Worm (Caenorhabditis elegans) whole organism, L1 larva: ENCODE results near the gene ina-1.

Experiments
- C16A3.4 ChIP-seq: fragments of 150-350 bp; optimal IDR thresholded peaks from 2 replicates; lab custom pipeline; 2014; ENCODE audit warnings: missing biosample characterization, missing genetic modification characterization
- C34B4.2 ChIP-seq: sonication (generic microtip); optimal IDR thresholded peaks from 2 replicates; lab custom pipeline; 2017; ENCODE audit warnings: mild to moderate bottlenecking, missing genetic modification characterization, missing compliant biosample characterization
- F16B12.6 ChIP-seq: fragments of 150-350 bp; optimal IDR thresholded peaks from 2 replicates; lab custom pipeline; 2014; ENCODE audit warnings: missing biosample characterization, missing genetic modification characterization
- aha-1 ChIP-seq: fragments of 150-350 bp; optimal IDR thresholded peaks from 2 replicates; lab custom pipeline; 2014; ENCODE audit warnings: missing biosample characterization, missing genetic modification characterization
- aly-2 ChIP-seq: fragments of 150-350 bp; optimal IDR thresholded peaks from 2 replicates; lab custom pipeline; 2014; ENCODE audit warnings: missing biosample characterization, missing genetic modification characterization
- blmp-1 ChIP-seq: fragments of 150-350 bp; optimal IDR thresholded peaks from 2 replicates; lab custom pipeline; 2014; ENCODE audit warnings: missing biosample characterization, missing genetic modification characterization
- ceh-63 ChIP-seq: fragments of 200-800 bp; sonication (Bioruptor generic); optimal IDR thresholded peaks from 2 replicates; lab custom pipeline; 2018; ENCODE audit warnings: mild to moderate bottlenecking, missing genetic modification characterization, missing compliant biosample characterization
- ces-1 ChIP-seq: fragments of 150-350 bp; optimal IDR thresholded peaks from 2 replicates; lab custom pipeline; 2014; ENCODE audit warnings: missing biosample characterization, missing genetic modification reagents, missing genetic modification characterization
- dsc-1 ChIP-seq: sonication (generic microtip); optimal IDR thresholded peaks from 2 replicates; lab custom pipeline; 2016; ENCODE audit warnings: mild to moderate bottlenecking, missing genetic modification characterization, missing compliant biosample characterization
- efl-1 ChIP-seq, 4 experiments: fragments of 150-350 bp; optimal IDR thresholded peaks in 3 of 4; peaks in 1 of 4; 1 replicate in 1 of 4; 2 replicates in 3 of 4; lab custom pipeline; 2014; ENCODE audit warnings: missing biosample characterization in 2 of 4, missing genetic modification characterization in 2 of 4, missing genetic modification reagents in 2 of 4
- efl-3 ChIP-seq: fragments of 200-800 bp; sonication (Bioruptor generic); optimal IDR thresholded peaks from 2 replicates; lab custom pipeline; 2018; ENCODE audit warnings: mild to moderate bottlenecking, missing genetic modification characterization, missing compliant biosample characterization
- egl-27 ChIP-seq, 2 experiments: fragments of 150-350 bp in 1 of 2; sonication (generic microtip); optimal IDR thresholded peaks; 3 replicates each; lab custom pipeline; 2017 to 2018; ENCODE audit warnings: missing biosample characterization in 2 of 2, missing genetic modification characterization in 2 of 2, missing genetic modification reagents in 2 of 2
- elt-2 ChIP-seq: sonication (generic microtip); optimal IDR thresholded peaks from 2 replicates; lab custom pipeline; 2016; ENCODE audit warnings: missing genetic modification characterization, mild to moderate bottlenecking, inconsistent platforms, missing compliant biosample characterization, missing genetic modification reagents
- ets-5 ChIP-seq: fragments of 200-800 bp; sonication (Bioruptor generic); IDR thresholded peaks from 2 replicates; pipeline ENCODE4 v1.3.6; 2022; ENCODE audit warnings: missing genetic modification characterization, missing compliant biosample characterization
- fkh-10 ChIP-seq: sonication (generic microtip); optimal IDR thresholded peaks from 2 replicates; lab custom pipeline; 2017; ENCODE audit warnings: missing biosample characterization, missing genetic modification reagents, missing genetic modification characterization
- fkh-4 ChIP-seq: sonication (generic microtip); optimal IDR thresholded peaks from 2 replicates; lab custom pipeline; 2016; ENCODE audit warnings: missing compliant biosample characterization, missing genetic modification characterization, borderline replicate concordance
- irx-1 ChIP-seq: sonication (generic microtip); optimal IDR thresholded peaks from 2 replicates; lab custom pipeline; 2016; ENCODE audit warnings: missing genetic modification characterization, missing compliant biosample characterization
- jun-1 ChIP-seq: fragments of 150-350 bp; optimal IDR thresholded peaks from 2 replicates; lab custom pipeline; 2014; ENCODE audit warnings: missing biosample characterization, missing genetic modification reagents, missing genetic modification characterization
- lin-13 ChIP-seq: fragments of 150-350 bp; optimal IDR thresholded peaks from 2 replicates; lab custom pipeline; 2014; ENCODE audit warnings: missing biosample characterization, missing genetic modification reagents, missing genetic modification characterization
- lin-15B ChIP-seq: fragments of 150-350 bp; sonication (generic microtip); optimal IDR thresholded peaks from 3 replicates; lab custom pipeline; 2014; ENCODE audit warnings: missing biosample characterization, missing genetic modification characterization
- lin-35 ChIP-seq, 2 experiments: fragments of 150-350 bp; optimal IDR thresholded peaks; 2 replicates each; lab custom pipeline; 2014; ENCODE audit warnings: missing biosample characterization in 2 of 2, missing genetic modification characterization in 2 of 2, missing genetic modification reagents in 2 of 2
- lin-39 ChIP-seq: fragments of 150-350 bp; optimal IDR thresholded peaks from 2 replicates; lab custom pipeline; 2014; ENCODE audit warnings: missing biosample characterization, missing genetic modification reagents, missing genetic modification characterization
- lsy-2 ChIP-seq, 2 experiments: fragments of 150-350 bp; optimal IDR thresholded peaks; 2 replicates each; lab custom pipeline; 2014; ENCODE audit warnings: missing biosample characterization in 2 of 2, missing genetic modification characterization in 2 of 2
- mab-9 ChIP-seq: fragments of 200-800 bp; sonication (Bioruptor generic); IDR thresholded peaks from 2 replicates; pipeline ENCODE4 v1.3.6; 2022; ENCODE audit warnings: missing genetic modification reagents, missing genetic modification characterization, missing compliant biosample characterization
- mep-1 ChIP-seq: fragments of 150-350 bp; optimal IDR thresholded peaks from 2 replicates; lab custom pipeline; 2014; ENCODE audit warnings: missing biosample characterization, missing genetic modification characterization
- nhr-11 ChIP-seq: fragments of 150-350 bp; optimal IDR thresholded peaks from 2 replicates; lab custom pipeline; 2014; ENCODE audit warnings: missing biosample characterization, missing genetic modification characterization
- nhr-12 ChIP-seq: sonication (generic microtip); optimal IDR thresholded peaks from 2 replicates; lab custom pipeline; 2017; ENCODE audit warnings: missing biosample characterization, missing genetic modification characterization
- nhr-28 ChIP-seq: fragments of 150-350 bp; optimal IDR thresholded peaks from 2 replicates; lab custom pipeline; 2014; ENCODE audit warnings: missing biosample characterization, missing genetic modification characterization
- nhr-47 ChIP-seq: sonication (generic microtip); optimal IDR thresholded peaks from 2 replicates; lab custom pipeline; 2016; ENCODE audit warnings: mild to moderate bottlenecking, missing genetic modification characterization, moderate library complexity, missing compliant biosample characterization
- nhr-71 ChIP-seq: sonication (generic microtip); optimal IDR thresholded peaks from 2 replicates; lab custom pipeline; 2016; ENCODE audit warnings: mild to moderate bottlenecking, missing genetic modification characterization, moderate library complexity, missing compliant biosample characterization
- nhr-84 ChIP-seq: sonication (generic microtip); optimal IDR thresholded peaks from 2 replicates; lab custom pipeline; 2017; ENCODE audit warnings: missing biosample characterization, missing genetic modification characterization
- nhr-85 ChIP-seq: sonication (generic microtip); peaks from one replicate; lab custom pipeline; 2016; ENCODE audit warnings: missing genetic modification characterization, inconsistent platforms, missing compliant biosample characterization
- pag-3 ChIP-seq: sonication (generic microtip); optimal IDR thresholded peaks from 2 replicates; lab custom pipeline; 2017; ENCODE audit warnings: missing genetic modification characterization, mild to moderate bottlenecking, missing compliant biosample characterization, antibody characterized with exemption, borderline replicate concordance; ENCODE audit not compliant: insufficient read depth
- pax-3 ChIP-seq: fragments of 200-800 bp; sonication (Bioruptor generic); optimal IDR thresholded peaks from 2 replicates; lab custom pipeline; 2018; ENCODE audit warnings: mild to moderate bottlenecking, missing genetic modification characterization, moderate library complexity, missing compliant biosample characterization
- rnt-1 ChIP-seq: sonication (generic microtip); optimal IDR thresholded peaks from 2 replicates; lab custom pipeline; 2016; ENCODE audit warnings: mild to moderate bottlenecking, missing genetic modification characterization, moderate library complexity, missing compliant biosample characterization
- skn-1 ChIP-seq: fragments of 150-350 bp; optimal IDR thresholded peaks from 2 replicates; lab custom pipeline; 2014; ENCODE audit warnings: missing biosample characterization, missing genetic modification characterization
- snpc-4 ChIP-seq: fragments of 150-350 bp; optimal IDR thresholded peaks from 2 replicates; lab custom pipeline; 2014; ENCODE audit warnings: missing biosample characterization, missing genetic modification characterization
- snu-23 ChIP-seq: sonication (generic microtip); optimal IDR thresholded peaks from 2 replicates; lab custom pipeline; 2016; ENCODE audit warnings: missing genetic modification characterization, missing compliant biosample characterization
- sptf-1 ChIP-seq: fragments of 150-350 bp; optimal IDR thresholded peaks from 2 replicates; lab custom pipeline; 2014; ENCODE audit warnings: missing biosample characterization, missing genetic modification characterization
- sup-37 ChIP-seq: fragments of 200-800 bp; sonication (Bioruptor generic); optimal IDR thresholded peaks from 2 replicates; lab custom pipeline; 2018; ENCODE audit warnings: mild to moderate bottlenecking, missing genetic modification characterization, missing compliant biosample characterization
- swsn-7 ChIP-seq: sonication (generic microtip); optimal IDR thresholded peaks from 2 replicates; lab custom pipeline; 2016; ENCODE audit warnings: missing genetic modification characterization, missing compliant biosample characterization
- tbx-2 ChIP-seq: sonication (generic microtip); optimal IDR thresholded peaks from 2 replicates; lab custom pipeline; 2016; ENCODE audit warnings: missing genetic modification characterization, missing compliant biosample characterization
- unc-86 ChIP-seq: sonication (generic microtip); optimal IDR thresholded peaks from 2 replicates; lab custom pipeline; 2016; ENCODE audit warnings: missing genetic modification characterization, missing compliant biosample characterization
- zip-4 ChIP-seq: fragments of 200-800 bp; sonication (Bioruptor generic); optimal IDR thresholded peaks from 2 replicates; lab custom pipeline; 2018; ENCODE audit warnings: mild to moderate bottlenecking, missing genetic modification characterization, moderate library complexity, missing compliant biosample characterization
- ztf-11 ChIP-seq, 2 experiments: sonication (generic microtip); optimal IDR thresholded peaks; 2 replicates each; lab custom pipeline; 2016 to 2017; ENCODE audit warnings: missing genetic modification characterization in 2 of 2, missing biosample characterization in 1 of 2, missing compliant biosample characterization in 1 of 2

The ina-1 gene

DNA sequence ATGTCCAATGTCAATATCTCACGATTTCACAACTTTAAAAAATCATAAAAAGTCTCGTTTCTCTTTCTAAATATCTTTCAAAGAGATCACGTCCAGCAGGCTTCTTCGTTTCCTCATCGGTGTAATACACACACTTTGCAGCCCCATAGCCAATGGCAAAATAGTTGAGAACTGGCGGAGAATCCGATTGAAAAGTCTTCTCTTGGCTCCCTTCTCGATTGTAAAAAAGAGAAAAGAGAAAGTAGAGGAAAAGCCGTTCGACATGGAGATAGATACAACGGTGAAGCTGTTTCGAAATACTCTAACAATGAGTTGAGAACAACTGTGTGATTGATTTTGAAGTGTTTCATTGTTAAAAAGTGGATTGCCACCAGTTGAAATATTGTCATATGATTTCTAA, 20.8 kb downstream of the ina-1 start (continued):
- TF ChIP-seq ets-5 (GFP tag; lab: Robert Waterston, UW): no peak
- TF ChIP-seq tbx-2 (tag; lab: Kevin White, UChicago): no peak
- TF ChIP-seq lin-15B (tag; lab: Kevin White, UChicago): no peak
- TF ChIP-seq mab-9 (GFP tag; lab: Robert Waterston, UW): no peak
- no peak for TF ChIP-seq ceh-63 (GFP tag; lab: Kevin White, UChicago)
- TF ChIP-seq efl-1 (optimal IDR thresholded peaks at IDR 0.05; lab: Kevin White, UChicago): no peak
- TF ChIP-seq efl-1 (GFP tag; optimal IDR thresholded peaks at IDR 0.05 in 1 of 2; lab: Kevin White, UChicago): no peak
- TF ChIP-seq irx-1 (tag; lab: Kevin White, UChicago): no peak
- TF ChIP-seq blmp-1 (tag; lab: Kevin White, UChicago): no peak
- no peak for TF ChIP-seq ztf-11 (tag; optimal IDR thresholded peaks at IDR 0.05; lab: Kevin White, UChicago)
- TF ChIP-seq ces-1: no peak
- TF ChIP-seq aha-1 (tag; lab: Kevin White, UChicago): no peak

DNA sequence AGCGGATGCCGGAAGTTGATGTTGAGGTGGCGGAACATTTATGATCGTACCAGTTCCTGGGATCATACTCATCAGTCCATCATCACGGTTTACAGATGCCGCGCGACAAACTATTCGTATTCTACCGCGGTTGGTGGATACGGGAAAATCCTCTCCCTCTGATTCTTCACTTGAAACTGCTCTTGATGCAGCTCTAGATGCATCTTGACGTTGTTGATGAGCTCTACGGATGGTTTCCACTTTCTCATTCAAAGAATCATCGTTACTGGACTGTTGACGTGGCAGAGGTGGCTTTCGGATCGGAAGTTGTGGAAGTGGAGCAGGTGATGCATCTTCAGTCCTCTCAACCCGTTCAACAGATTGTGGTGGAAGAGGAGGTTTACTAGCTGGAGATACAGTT, 23.5 kb downstream of the ina-1 start:
- TF ChIP-seq sup-37 (GFP tag; lab: Kevin White, UChicago): no peak
- no peak for TF ChIP-seq aha-1 (tag; lab: Kevin White, UChicago)
- TF ChIP-seq fkh-10: no peak

DNA sequence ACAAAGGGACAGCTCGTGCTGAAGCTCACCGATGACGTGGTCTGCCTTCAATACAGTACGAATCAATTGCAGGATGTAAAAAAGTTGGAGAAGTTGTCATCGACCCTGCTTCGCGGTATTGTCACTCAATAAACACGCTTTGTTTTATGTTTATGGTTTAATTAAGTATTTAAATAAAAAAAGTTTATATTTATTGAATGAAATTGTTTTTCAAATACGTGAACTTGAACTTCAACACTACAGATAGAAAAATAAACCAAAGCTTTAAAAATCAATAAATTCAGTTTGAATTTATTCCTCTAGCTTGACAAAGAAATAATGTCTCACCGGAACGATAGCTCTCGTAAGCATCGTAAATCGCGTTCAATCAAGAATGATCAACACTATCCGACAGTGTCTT, 26.8 kb downstream of the ina-1 start, which contains the start of gene ZK512.8:
Gene ZK512.8 (plus strand): TSS at position 301 of the 400 bp plus-strand sequence.
- TF ChIP-seq nhr-12 (tag; lab: Kevin White, UChicago) (no peak), dsc-1 (tag; lab: Kevin White, UChicago) (no peak), nhr-28 (no peak), mep-1 (tag; lab: Kevin White, UChicago) (no peak), efl-3 (GFP tag; lab: Kevin White, UChicago) (no peak), zip-4 (GFP tag; lab: Kevin White, UChicago) (no peak), egl-27 (tag; optimal IDR thresholded peaks at IDR 0.05; lab: Kevin White, UChicago) (no peak), aly-2 (no peak), skn-1 (no peak), nhr-71 (tag; lab: Kevin White, UChicago) (no peak), elt-2 (tag; lab: Kevin White, UChicago) (no peak), mab-9 (GFP tag; lab: Robert Waterston, UW) (no peak), fkh-4 (tag; lab: Kevin White, UChicago) (no peak), lin-39 (tag; lab: Kevin White, UChicago) (no peak), snpc-4 (tag; lab: Kevin White, UChicago) (no peak)

DNA sequence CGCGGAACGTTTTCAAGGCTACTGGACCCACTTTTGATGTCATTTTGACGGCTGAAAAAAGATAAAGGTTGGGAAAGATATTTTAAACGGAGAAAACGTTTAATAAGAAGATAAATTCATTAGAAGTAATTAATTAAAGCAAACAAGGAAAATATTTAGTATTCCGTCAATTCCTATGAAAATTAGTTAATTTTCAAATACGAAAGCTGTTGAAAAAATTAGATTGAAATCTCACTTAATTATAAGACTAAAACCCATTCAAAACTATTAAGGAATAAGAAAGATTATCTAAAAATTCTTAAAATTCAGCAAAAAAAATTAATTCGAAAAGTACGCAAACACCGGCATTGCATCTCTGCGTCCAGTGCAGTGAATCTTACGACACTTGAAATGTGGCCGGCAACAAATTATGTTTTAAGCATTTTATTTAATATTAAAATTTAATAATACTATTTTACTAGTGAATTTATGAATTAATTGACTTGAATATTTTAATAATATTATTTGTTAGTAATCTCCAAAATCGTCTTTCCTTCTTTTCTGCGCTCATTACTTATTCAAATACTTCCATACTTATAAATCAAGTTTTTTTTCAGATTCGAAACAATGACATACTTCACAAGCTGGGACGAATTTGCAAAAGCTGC, 27.7 kb downstream of the ina-1 start, which contains the start of the genes ZK512.2 and ZK512.4:
Gene ZK512.2 (minus strand): TSS at position 51 of the 647 bp plus-strand sequence.
Gene ZK512.4 (plus strand): TSS at position 597 of the 647 bp plus-strand sequence.
- TF ChIP-seq rnt-1 (tag; lab: Kevin White, UChicago) (peak; percentile 3), F16B12.6 (tag; lab: Kevin White, UChicago) (peak; percentile 80), swsn-7 (tag; lab: Kevin White, UChicago) (peak; percentile 3), nhr-47 (peak; percentile 20), lin-13 (GFP tag; lab: Kevin White, UChicago) (no peak), snu-23 (GFP tag; lab: Kevin White, UChicago) (peak; percentile 35), mep-1 (tag; lab: Kevin White, UChicago) (peak; percentile 56), nhr-71 (tag; lab: Kevin White, UChicago) (peak; percentile 23), C34B4.2 (tag; lab: Kevin White, UChicago) (no peak), pag-3 (tag; lab: Kevin White, UChicago) (no peak), skn-1 (peak; percentile 26), efl-1 (optimal IDR thresholded peaks at IDR 0.05; lab: Kevin White, UChicago) (peak; percentile 20 to 27), efl-1 (GFP tag; optimal IDR thresholded peaks at IDR 0.05 in 1 of 2; lab: Kevin White, UChicago) (peak; percentile 58 to 91), nhr-85 (no peak), lin-35 (GFP tag; optimal IDR thresholded peaks at IDR 0.05; lab: Kevin White, UChicago) (peak; percentile 11 to 37), unc-86 (tag; lab: Kevin White, UChicago) (no peak), nhr-11 (tag; lab: Kevin White, UChicago) (no peak), lsy-2 (tag; optimal IDR thresholded peaks at IDR 0.05; lab: Kevin White, UChicago) (peak; percentile 42 to 51), C16A3.4 (tag; lab: Kevin White, UChicago) (peak; percentile 19), sptf-1 (no peak), aly-2 (no peak), dsc-1 (tag; lab: Kevin White, UChicago) (no peak), jun-1 (tag; lab: Kevin White, UChicago) (no peak), pax-3 (tag; lab: Kevin White, UChicago) (no peak), nhr-84 (tag; lab: Kevin White, UChicago) (no peak), elt-2 (tag; lab: Kevin White, UChicago) (no peak), lin-39 (tag; lab: Kevin White, UChicago) (no peak)
